Fruit fly (Drosophila melanogaster) whole organism, embryonic: Measurements from ENCODE around the gene Cyp310a1.

Experiments used
- Blimp-1 ChIP-seq: fragments of 200-800 bp; sonication (Bioruptor generic); optimal IDR thresholded peaks from 3 replicates; lab custom pipeline; 2018; ENCODE audit warnings: missing biosample characterization, missing genetic modification characterization, mild to moderate bottlenecking, moderate library complexity, missing genetic modification reagents
- CG10366 ChIP-seq: fragments of 200-800 bp; sonication (Bioruptor generic); IDR thresholded peaks from 2 replicates; pipeline ENCODE4 v1.3.6; 2022; ENCODE audit warnings: missing biosample characterization, missing genetic modification characterization
- CG11504 ChIP-seq: fragments of 200-800 bp; sonication (Bioruptor generic); optimal IDR thresholded peaks from 3 replicates; lab custom pipeline; 2019; ENCODE audit warnings: missing biosample characterization, mild to moderate bottlenecking, missing genetic modification characterization, moderate library complexity
- CG13424 ChIP-seq: fragments of 200-800 bp; sonication (Bioruptor generic); optimal IDR thresholded peaks from 2 replicates; lab custom pipeline; 2019; ENCODE audit warnings: missing biosample characterization, mild to moderate bottlenecking, missing genetic modification characterization, moderate library complexity
- CG13624 ChIP-seq: fragments of 200-800 bp; sonication (Bioruptor generic); optimal IDR thresholded peaks from 2 replicates; lab custom pipeline; 2016; ENCODE audit warnings: missing biosample characterization, missing genetic modification characterization
- CG15269 ChIP-seq: fragments of 200-800 bp; sonication (Bioruptor generic); optimal IDR thresholded peaks from 2 replicates; lab custom pipeline; 2018; ENCODE audit warnings: missing biosample characterization, mild to moderate bottlenecking, missing genetic modification characterization, moderate library complexity
- CG1529 ChIP-seq: fragments of 200-800 bp; sonication (Bioruptor generic); optimal IDR thresholded peaks from 3 replicates; lab custom pipeline; 2018; ENCODE audit warnings: missing biosample characterization, missing genetic modification characterization
- CG16813 ChIP-seq: fragments of 200-800 bp; sonication (Bioruptor generic); IDR thresholded peaks from 3 replicates; pipeline ENCODE4 v1.3.6; 2022; ENCODE audit warnings: missing biosample characterization, missing genetic modification characterization; ENCODE audit not compliant: partially characterized antibody
- CG18619 ChIP-seq: fragments of 200-800 bp; sonication (Bioruptor generic); optimal IDR thresholded peaks from 3 replicates; lab custom pipeline; 2017; ENCODE audit warnings: missing biosample characterization, mild to moderate bottlenecking, missing genetic modification characterization
- CG2202 ChIP-seq: fragments of 200-800 bp; sonication (Bioruptor generic); optimal IDR thresholded peaks from 2 replicates; lab custom pipeline; 2018; ENCODE audit warnings: missing biosample characterization, mild to moderate bottlenecking, missing genetic modification characterization
- CG32532 ChIP-seq: fragments of 200-800 bp; sonication (Bioruptor generic); IDR thresholded peaks from 2 replicates; pipeline ENCODE4 v1.3.6; 2022; ENCODE audit warnings: missing biosample characterization, missing genetic modification characterization
- CG33557 ChIP-seq: fragments of 200-800 bp; sonication (Bioruptor generic); optimal IDR thresholded peaks from 2 replicates; lab custom pipeline; 2019; ENCODE audit warnings: missing biosample characterization, mild to moderate bottlenecking, missing genetic modification characterization, moderate library complexity
- CG34376 ChIP-seq: fragments of 200-800 bp; sonication (Bioruptor generic); optimal IDR thresholded peaks from 2 replicates; lab custom pipeline; 2018; ENCODE audit warnings: missing biosample characterization, mild to moderate bottlenecking, missing genetic modification characterization
- CG6254 ChIP-seq: fragments of 200-800 bp; sonication (Bioruptor generic); optimal IDR thresholded peaks from 3 replicates; lab custom pipeline; 2017; ENCODE audit warnings: mild to moderate bottlenecking, missing biosample characterization, missing genetic modification reagents, missing genetic modification characterization
- CG7839 ChIP-seq: fragments of 200-800 bp; sonication (Bioruptor generic); optimal IDR thresholded peaks from 3 replicates; lab custom pipeline; 2018; ENCODE audit warnings: missing biosample characterization, mild to moderate bottlenecking, missing genetic modification characterization, moderate library complexity
- Chrac-16 ChIP-seq: fragments of 200-800 bp; sonication (Bioruptor generic); optimal IDR thresholded peaks from 3 replicates; lab custom pipeline; 2016; ENCODE audit warnings: missing biosample characterization, missing genetic modification characterization
- CoRest ChIP-seq: fragments of 200-800 bp; sonication (Bioruptor generic); optimal IDR thresholded peaks from 3 replicates; lab custom pipeline; 2018; ENCODE audit warnings: missing biosample characterization, mild to moderate bottlenecking, missing genetic modification characterization, moderate library complexity
- Dbx ChIP-seq: fragments of 200-800 bp; sonication (Bioruptor generic); IDR thresholded peaks from 3 replicates; pipeline ENCODE4 v1.3.6; 2022; ENCODE audit warnings: missing biosample characterization, missing genetic modification characterization
- Doc3 ChIP-seq: fragments of 200-800 bp; sonication (Bioruptor generic); IDR thresholded peaks from 3 replicates; pipeline ENCODE4 v1.3.6; 2022; ENCODE audit warnings: missing biosample characterization, missing genetic modification characterization; ENCODE audit not compliant: partially characterized antibody
- Dp ChIP-seq: fragments of 200-800 bp; sonication (Bioruptor generic); optimal IDR thresholded peaks from 2 replicates; lab custom pipeline; 2018; ENCODE audit warnings: missing biosample characterization, mild to moderate bottlenecking, missing genetic modification characterization, moderate library complexity
- HLH3B ChIP-seq: fragments of 200-800 bp; sonication (Bioruptor generic); IDR thresholded peaks from 2 replicates; pipeline ENCODE4 v1.3.6; 2022; ENCODE audit warnings: missing biosample characterization, missing genetic modification characterization
- Hmr ChIP-seq: fragments of 200-800 bp; sonication (Bioruptor generic); optimal IDR thresholded peaks from 3 replicates; lab custom pipeline; 2017; ENCODE audit warnings: mild to moderate bottlenecking, missing biosample characterization, missing genetic modification reagents, missing genetic modification characterization
- Lhr ChIP-seq: fragments of 200-800 bp; sonication (Bioruptor generic); optimal IDR thresholded peaks from 3 replicates; lab custom pipeline; 2017; ENCODE audit warnings: mild to moderate bottlenecking, missing biosample characterization, missing genetic modification reagents, missing genetic modification characterization
- Max ChIP-seq: fragments of 200-800 bp; sonication (Bioruptor generic); optimal IDR thresholded peaks from 2 replicates; lab custom pipeline; 2016; ENCODE audit warnings: missing biosample characterization, mild to moderate bottlenecking, missing genetic modification characterization
- Pdp1 ChIP-seq, 2 experiments: fragments of 200-800 bp; sonication (Bioruptor generic); optimal IDR thresholded peaks; 3 replicates each; lab custom pipeline; 2016; ENCODE audit warnings: missing biosample characterization in 2 of 2, missing genetic modification characterization in 2 of 2, mild to moderate bottlenecking in 1 of 2, moderate library complexity in 1 of 2
- Sry-δ ChIP-seq: fragments of 200-800 bp; sonication (Bioruptor generic); optimal IDR thresholded peaks from 2 replicates; lab custom pipeline; 2016; ENCODE audit warnings: missing biosample characterization, missing genetic modification characterization
- Ssrp ChIP-seq: fragments of 200-800 bp; sonication (Bioruptor generic); optimal IDR thresholded peaks from 2 replicates; lab custom pipeline; 2018; ENCODE audit warnings: missing biosample characterization, mild to moderate bottlenecking, missing genetic modification characterization, moderate library complexity
- al ChIP-seq: fragments of 200-800 bp; sonication (Bioruptor generic); IDR thresholded peaks from 2 replicates; pipeline ENCODE4 v1.3.6; 2022; ENCODE audit warnings: missing biosample characterization, missing genetic modification characterization
- bab2 ChIP-seq: fragments of 200-800 bp; sonication (Bioruptor generic); optimal IDR thresholded peaks from 2 replicates; lab custom pipeline; 2016; ENCODE audit warnings: missing biosample characterization, missing genetic modification characterization
- bsh ChIP-seq, 2 experiments: fragments of 200-800 bp; sonication (Bioruptor generic); optimal IDR thresholded peaks; 2 replicates each; lab custom pipeline; 2017 to 2018; ENCODE audit warnings: mild to moderate bottlenecking in 2 of 2, missing biosample characterization in 2 of 2, missing genetic modification characterization in 2 of 2, moderate library complexity in 1 of 2
- btn ChIP-seq: fragments of 200-800 bp; sonication (Bioruptor generic); optimal IDR thresholded peaks from 2 replicates; lab custom pipeline; 2016; ENCODE audit warnings: missing biosample characterization, missing genetic modification characterization
- dimm ChIP-seq: fragments of 200-800 bp; sonication (Bioruptor generic); IDR thresholded peaks from 2 replicates; pipeline ENCODE4 v1.3.6; 2022; ENCODE audit warnings: missing biosample characterization, missing genetic modification characterization
- dmrt99B ChIP-seq: fragments of 200-800 bp; sonication (Bioruptor generic); optimal IDR thresholded peaks from 2 replicates; lab custom pipeline; 2018; ENCODE audit warnings: missing biosample characterization, mild to moderate bottlenecking, missing genetic modification characterization, moderate library complexity
- ewg ChIP-seq: fragments of 200-800 bp; sonication (Bioruptor generic); optimal IDR thresholded peaks from 3 replicates; lab custom pipeline; 2017; ENCODE audit warnings: mild to moderate bottlenecking, missing biosample characterization, missing genetic modification reagents, missing genetic modification characterization
- gcm ChIP-seq: fragments of 200-800 bp; sonication (Bioruptor generic); optimal IDR thresholded peaks from 2 replicates; lab custom pipeline; 2019; ENCODE audit warnings: missing biosample characterization, mild to moderate bottlenecking, missing genetic modification characterization, moderate library complexity
- grau ChIP-seq: fragments of 200-800 bp; optimal IDR thresholded peaks from 3 replicates; lab custom pipeline; 2019; ENCODE audit warnings: missing biosample characterization, mild to moderate bottlenecking, missing genetic modification characterization, moderate library complexity
- ken ChIP-seq: fragments of 200-800 bp; sonication (Bioruptor generic); IDR thresholded peaks from 3 replicates; pipeline ENCODE4 v1.3.6; 2022; ENCODE audit warnings: missing biosample characterization, missing genetic modification characterization
- klu ChIP-seq: fragments of 200-800 bp; sonication (Bioruptor generic); IDR thresholded peaks from 2 replicates; pipeline ENCODE4 v1.3.6; 2022; ENCODE audit warnings: missing biosample characterization, missing genetic modification characterization
- lmd ChIP-seq: fragments of 200-800 bp; sonication (Bioruptor generic); IDR thresholded peaks from 2 replicates; pipeline ENCODE4 v1.3.6; 2022; ENCODE audit warnings: missing biosample characterization, missing genetic modification characterization
- lola ChIP-seq, 3 experiments: fragments of >200 bp in 2 of 3; fragments of 200-800 bp in 1 of 3; sonication (Bioruptor generic) in 1 of 3; optimal IDR thresholded peaks; 2 replicates each; lab custom pipeline; 2017 to 2019; ENCODE audit warnings: missing biosample characterization in 3 of 3, missing genetic modification characterization in 3 of 3, mild to moderate bottlenecking in 1 of 3, moderate library complexity in 1 of 3
- otp ChIP-seq: fragments of 200-800 bp; sonication (Bioruptor generic); IDR thresholded peaks from 3 replicates; pipeline ENCODE4, ENCODE4 v1.3.6; 2022; ENCODE audit warnings: missing biosample characterization, missing genetic modification characterization
- pan ChIP-seq, 4 experiments: fragments of >200 bp in 3 of 4; fragments of 200-800 bp in 1 of 4; sonication (Bioruptor generic) in 1 of 4; optimal IDR thresholded peaks in 3 of 4; IDR thresholded peaks in 1 of 4; 2 replicates each; pipeline versions ENCODE4 v1.3.6 to Lab custom; 2017 to 2022; ENCODE audit warnings: missing biosample characterization in 2 of 4, missing genetic modification characterization in 2 of 4, mixed read lengths in 1 of 4
- row ChIP-seq: fragments of 200-800 bp; sonication (Bioruptor generic); IDR thresholded peaks from 3 replicates; pipeline ENCODE4 v1.3.6; 2022; ENCODE audit warnings: missing biosample characterization, missing genetic modification characterization
- sc ChIP-seq, 3 experiments: fragments of >200 bp in 2 of 3; fragments of 200-800 bp in 1 of 3; sonication (Bioruptor generic) in 1 of 3; optimal IDR thresholded peaks; 2 replicates in 2 of 3; 3 replicates in 1 of 3; lab custom pipeline; 2017; ENCODE audit warnings: mild to moderate bottlenecking in 1 of 3, missing biosample characterization in 1 of 3, missing genetic modification characterization in 1 of 3, missing genetic modification reagents in 1 of 3
- scrt ChIP-seq: fragments of 200-800 bp; sonication (Bioruptor generic); optimal IDR thresholded peaks from 2 replicates; lab custom pipeline; 2018; ENCODE audit warnings: missing biosample characterization, mild to moderate bottlenecking, missing genetic modification characterization, moderate library complexity
- sr ChIP-seq: fragments of 200-800 bp; sonication (Bioruptor generic); IDR thresholded peaks from 3 replicates; pipeline ENCODE4 v1.3.6; 2022; ENCODE audit warnings: missing biosample characterization, missing genetic modification characterization

Gene Cyp310a1

DNA sequence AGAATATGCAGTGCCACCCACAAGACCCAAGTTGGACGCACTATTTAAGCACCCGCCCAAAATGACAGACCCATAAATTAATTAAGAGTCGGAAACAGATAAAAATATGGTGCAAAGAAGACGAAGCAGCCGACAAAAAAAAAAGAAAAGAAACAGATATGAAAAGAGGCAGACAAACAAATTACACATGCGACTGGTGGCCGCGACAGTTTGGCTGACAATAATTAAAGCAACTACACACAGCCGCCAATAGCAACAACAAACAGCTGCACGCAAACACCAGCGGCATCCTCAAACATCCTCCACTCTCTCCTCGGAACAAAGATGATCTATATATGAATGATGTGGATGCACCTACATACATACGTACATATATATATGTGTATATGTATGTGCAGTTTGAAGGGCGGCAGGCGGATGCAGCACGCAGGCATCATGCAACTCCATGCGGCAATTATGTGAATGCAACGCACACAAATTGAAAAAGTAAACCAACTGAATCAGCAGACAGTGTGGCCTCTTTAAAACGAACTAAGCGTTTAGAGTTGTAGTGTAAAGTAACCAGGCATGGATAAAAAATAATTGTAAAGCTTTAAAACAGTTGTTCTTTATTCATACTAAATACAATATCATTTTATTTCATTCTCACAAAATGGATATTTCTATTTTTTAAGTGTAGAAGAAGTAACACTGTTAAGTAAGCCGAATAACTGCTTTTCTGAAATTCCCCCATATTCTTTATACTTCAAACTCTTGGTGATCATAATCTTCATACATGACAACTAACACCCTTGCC lies 4.8 kb downstream of the Cyp310a1 start (continued):
- TF ChIP-seq CG2202 (tag; lab: Kevin White, UChicago) (no peak), Ssrp (peak; percentile 62), Dp (GFP tag; lab: Kevin White, UChicago) (no peak), Blimp-1 (GFP tag; lab: Kevin White, UChicago) (peak; percentile 10), klu (GFP tag; lab: Robert Waterston, UW) (no peak), scrt (no peak), Sry-δ (GFP tag; lab: Kevin White, UChicago) (no peak), CG10366 (peak; percentile 22; the same call in 1 of the 2 replicates), lmd (GFP tag; lab: Robert Waterston, UW) (0 out of 2 replicates have a peak, but pooled peaks have one; percentile 31), ewg (GFP tag; lab: Kevin White, UChicago) (peak; percentile 5), CG13424 (tag; lab: Kevin White, UChicago) (peak; percentile 43), sc (optimal IDR thresholded peaks at IDR 0.05; lab: Kevin White, UChicago) (no peak), sc (GFP tag; optimal IDR thresholded peaks at IDR 0.05; lab: Kevin White, UChicago) (peak; percentile 7), CG11504 (tag; lab: Kevin White, UChicago) (peak; percentile 53), dimm (0 out of 2 replicates have a peak, but pooled peaks have one; percentile 4), CG34376 (GFP tag; lab: Kevin White, UChicago) (no peak), al (GFP tag; lab: Robert Waterston, UW) (no peak), bsh (GFP tag; optimal IDR thresholded peaks at IDR 0.05; lab: Kevin White, UChicago) (peak; percentile 3 to 77), Pdp1 (GFP tag; optimal IDR thresholded peaks at IDR 0.05; lab: Kevin White, UChicago) (peak; percentile 2 to 32), CG1529 (GFP tag; lab: Kevin White, UChicago) (peak; percentile 27), CG16813 (GFP tag; lab: Robert Waterston, UW) (no peak), Chrac-16 (GFP tag; lab: Kevin White, UChicago) (peak; percentile 7), ken (GFP tag; lab: Robert Waterston, UW) (0 out of 3 replicates have a peak, but pooled peaks have one; percentile 47), CG7839 (peak; percentile 35), CG13624 (no peak), Dbx (GFP tag; lab: Robert Waterston, UW) (no peak), dmrt99B (tag; lab: Kevin White, UChicago) (peak; percentile 18), otp (GFP tag; lab: Robert Waterston, UW) (0 out of 3 replicates have a peak, but pooled peaks have one; percentile 5), Max (GFP tag; lab: Kevin White, UChicago) (no peak), CG33557 (GFP tag; lab: Kevin White, UChicago) (peak; percentile 20), Lhr (peak; percentile 15), CG32532 (GFP tag; lab: Robert Waterston, UW) (no peak), lola (GFP tag; optimal IDR thresholded peaks at IDR 0.05; lab: Kevin White, UChicago) (peak in 1 of 3 experiments; percentile 66), CG18619 (GFP tag; lab: Kevin White, UChicago) (peak; percentile 14), Doc3 (GFP tag; lab: Robert Waterston, UW) (no peak), Hmr (GFP tag; lab: Kevin White, UChicago) (peak; percentile 7), grau (tag; lab: Kevin White, UChicago) (peak; percentile 93), CG6254 (GFP tag; lab: Kevin White, UChicago) (no peak), row (GFP tag; lab: Robert Waterston, UW) (peak; percentile 69), bab2 (peak; percentile 13), btn (GFP tag; lab: Kevin White, UChicago) (no peak), CoRest (tag; lab: Kevin White, UChicago) (peak; percentile 43), gcm (GFP tag; lab: Kevin White, UChicago) (peak; percentile 50), HLH3B (peak; percentile 48; the same call in 1 of the 2 replicates), sr (GFP tag; lab: Robert Waterston, UW) (no peak), pan (optimal IDR thresholded peaks at IDR 0.05; lab: Kevin White, UChicago) (no peak), pan (GFP tag; optimal IDR thresholded peaks at IDR 0.05 in 1 of 2, IDR thresholded peaks at IDR 0.05 in 1 of 2) (no peak), CG15269 (tag; lab: Kevin White, UChicago) (peak; percentile 2)
